Worm (Caenorhabditis elegans): ENCODE measurements around the gene T19B10.2.

DNA sequence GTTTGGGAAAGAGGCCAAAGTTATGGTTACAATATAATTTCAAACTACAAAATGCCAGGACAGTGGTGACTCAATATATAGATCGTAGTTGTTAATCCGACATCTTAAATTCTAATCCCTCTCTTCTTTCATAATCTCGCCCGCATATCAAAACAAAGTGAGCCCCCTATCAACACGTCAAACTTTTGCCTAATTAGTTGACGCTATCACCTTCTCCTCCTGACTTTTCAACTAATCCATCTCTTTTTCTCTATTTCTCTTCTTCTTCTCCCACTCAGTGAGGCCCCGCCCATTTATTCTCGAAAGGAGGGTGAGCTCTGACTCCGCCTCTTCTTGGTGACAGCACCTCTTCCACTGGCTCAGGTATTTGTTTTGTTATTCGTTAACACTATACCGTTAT, 9.8 kb upstream of the T19B10.2 start:
- no peak for TF ChIP-seq tbx-37 (GFP tag; conservative IDR thresholded peaks at IDR 0.05)
- no peak for TF ChIP-seq hmbx-1 (tag; optimal IDR thresholded peaks at IDR 0.05)
- no peak for TF ChIP-seq ama-1 (optimal IDR thresholded peaks at IDR 0.05)
- TF ChIP-seq hnd-1 (tag; optimal IDR thresholded peaks at IDR 0.05): no peak
- no peak for TF ChIP-seq tbx-11 (GFP tag; IDR thresholded peaks at IDR 0.05)
- no peak for TF ChIP-seq F13C5.2 (tag; optimal IDR thresholded peaks at IDR 0.05)

All from whole organism, early embryonic.